Worm (Caenorhabditis elegans) whole organism, L2 larva: ENCODE measurements around the gene T14B4.8.

Experiments used
- ceh-16 ChIP-seq: fragments of 150-350 bp; optimal IDR thresholded peaks from 2 replicates; lab custom pipeline; 2014; ENCODE audit warnings: missing biosample characterization, missing genetic modification characterization
- lin-13 ChIP-seq: fragments of 150-350 bp; optimal IDR thresholded peaks from 2 replicates; lab custom pipeline; 2014; ENCODE audit warnings: missing biosample characterization, missing genetic modification reagents, missing genetic modification characterization
- lin-39 ChIP-seq: fragments of 150-350 bp; optimal IDR thresholded peaks from 2 replicates; lab custom pipeline; 2014; ENCODE audit warnings: missing biosample characterization, missing genetic modification reagents, missing genetic modification characterization
- lsy-2 ChIP-seq, 2 experiments: fragments of 150-350 bp in 1 of 2; sonication (generic microtip) in 1 of 2; optimal IDR thresholded peaks; 2 replicates each; lab custom pipeline; 2014 to 2017; ENCODE audit warnings: missing biosample characterization in 2 of 2, missing genetic modification characterization in 2 of 2
- mab-5 ChIP-seq: fragments of 150-350 bp; optimal IDR thresholded peaks from 2 replicates; lab custom pipeline; 2014; ENCODE audit warnings: missing biosample characterization, missing genetic modification characterization
- mdl-1 ChIP-seq, 2 experiments: fragments of 150-350 bp in 1 of 2; sonication (generic microtip) in 1 of 2; optimal IDR thresholded peaks; 2 replicates each; lab custom pipeline; 2017; ENCODE audit warnings: missing biosample characterization in 2 of 2, missing genetic modification characterization in 2 of 2
- nhr-12 ChIP-seq: fragments of 150-350 bp; optimal IDR thresholded peaks from 2 replicates; lab custom pipeline; 2014; ENCODE audit warnings: missing biosample characterization, missing genetic modification characterization
- nhr-237 ChIP-seq: fragments of 150-350 bp; optimal IDR thresholded peaks from 2 replicates; lab custom pipeline; 2014; ENCODE audit warnings: missing biosample characterization, missing genetic modification characterization
- nhr-25 ChIP-seq: fragments of 150-350 bp; sonication (generic microtip); optimal IDR thresholded peaks from 3 replicates; lab custom pipeline; 2014; ENCODE audit warnings: missing biosample characterization, missing genetic modification characterization
- sma-9 ChIP-seq, 2 experiments: fragments of 150-350 bp in 1 of 2; sonication (generic microtip) in 1 of 2; optimal IDR thresholded peaks; 2 replicates each; lab custom pipeline; 2014 to 2016; ENCODE audit warnings: missing genetic modification characterization in 2 of 2, mild to moderate bottlenecking in 1 of 2, missing biosample characterization in 1 of 2, missing compliant biosample characterization in 1 of 2, missing genetic modification reagents in 1 of 2, moderate library complexity in 1 of 2
- unc-39 ChIP-seq: fragments of 150-350 bp; optimal IDR thresholded peaks from 2 replicates; lab custom pipeline; 2014; ENCODE audit warnings: missing biosample characterization, missing genetic modification characterization
- unc-55 ChIP-seq: fragments of 150-350 bp; sonication (generic microtip); optimal IDR thresholded peaks from 3 replicates; lab custom pipeline; 2014; ENCODE audit warnings: missing biosample characterization, missing genetic modification reagents, missing genetic modification characterization
- ztf-11 ChIP-seq: sonication (generic microtip); optimal IDR thresholded peaks from 2 replicates; lab custom pipeline; 2017; ENCODE audit warnings: missing biosample characterization, missing genetic modification characterization

ce11 chrII:6710596-6710995 lies 18.6 kb downstream of the T14B4.8 start:
- TF ChIP-seq nhr-237 (tag; lab: Kevin White, UChicago) (no peak), nhr-25 (tag; lab: Kevin White, UChicago) (no peak), ztf-11 (no peak), nhr-12 (tag; lab: Kevin White, UChicago) (no peak), mdl-1 (tag; optimal IDR thresholded peaks at IDR 0.05; lab: Kevin White, UChicago) (no peak), unc-55 (GFP tag; lab: Kevin White, UChicago) (no peak), unc-39 (tag; lab: Kevin White, UChicago) (no peak), mab-5 (tag; lab: Kevin White, UChicago) (no peak), lin-39 (tag; lab: Kevin White, UChicago) (no peak), sma-9 (GFP tag; optimal IDR thresholded peaks at IDR 0.05; lab: Kevin White, UChicago) (no peak), sma-9 (tag; optimal IDR thresholded peaks at IDR 0.05; lab: Kevin White, UChicago) (no peak), lsy-2 (tag; optimal IDR thresholded peaks at IDR 0.05; lab: Kevin White, UChicago) (no peak), lin-13 (no peak), ceh-16 (no peak)
